Fruit fly (Drosophila melanogaster) whole organism, embryonic: Measurements from ENCODE around the gene Reg-2.

Experiments
- Awh ChIP-seq: fragments of 200-800 bp; sonication (Bioruptor generic); IDR thresholded peaks from 2 replicates; pipeline ENCODE4, ENCODE4 v1.3.6; 2022; ENCODE audit warnings: missing biosample characterization, missing genetic modification characterization
- CG10543 ChIP-seq: fragments of 200-800 bp; sonication (Bioruptor generic); optimal IDR thresholded peaks from 3 replicates; lab custom pipeline; 2017; ENCODE audit warnings: missing biosample characterization, mild to moderate bottlenecking, missing genetic modification characterization, moderate library complexity
- CG10979 ChIP-seq: fragments of 200-800 bp; sonication (Bioruptor generic); optimal IDR thresholded peaks from 2 replicates; lab custom pipeline; 2018; ENCODE audit warnings: missing biosample characterization, mild to moderate bottlenecking, missing genetic modification characterization, moderate library complexity
- CG11247 ChIP-seq: fragments of 200-800 bp; sonication (Bioruptor generic); IDR thresholded peaks from 2 replicates; pipeline ENCODE4 v1.3.6; 2022; ENCODE audit warnings: missing biosample characterization, missing genetic modification characterization
- CG12769 ChIP-seq: fragments of 200-800 bp; sonication (Bioruptor generic); optimal IDR thresholded peaks from 2 replicates; lab custom pipeline; 2019; ENCODE audit warnings: missing biosample characterization, mild to moderate bottlenecking, missing genetic modification characterization, moderate library complexity
- CG15696 ChIP-seq: fragments of 200-800 bp; sonication (Bioruptor generic); optimal IDR thresholded peaks from 2 replicates; lab custom pipeline; 2019; ENCODE audit warnings: missing biosample characterization, mild to moderate bottlenecking, missing genetic modification characterization, moderate library complexity
- CG16863 ChIP-seq: fragments of 200-800 bp; sonication (Bioruptor generic); optimal IDR thresholded peaks from 3 replicates; lab custom pipeline; 2016; ENCODE audit warnings: missing biosample characterization, missing genetic modification characterization
- CG18011 ChIP-seq: fragments of 200-800 bp; sonication (Bioruptor generic); optimal IDR thresholded peaks from 2 replicates; lab custom pipeline; 2017; ENCODE audit warnings: missing biosample characterization, missing genetic modification characterization, mild to moderate bottlenecking, moderate library complexity, missing genotype
- CG1832 ChIP-seq: fragments of 200-800 bp; sonication (Bioruptor generic); optimal IDR thresholded peaks from 2 replicates; lab custom pipeline; 2017; ENCODE audit warnings: missing biosample characterization, mild to moderate bottlenecking, missing genetic modification characterization, inconsistent platforms
- CG30403 ChIP-seq: fragments of 200-800 bp; sonication (Bioruptor generic); optimal IDR thresholded peaks from 3 replicates; lab custom pipeline; 2016; ENCODE audit warnings: missing biosample characterization, missing genetic modification characterization
- CG32767 ChIP-seq: fragments of 200-800 bp; sonication (Bioruptor generic); IDR thresholded peaks from 2 replicates; pipeline ENCODE4 v1.3.6; 2022; ENCODE audit warnings: missing biosample characterization, missing genetic modification characterization
- CG3726 ChIP-seq: fragments of 200-800 bp; sonication (Bioruptor generic); IDR thresholded peaks from 3 replicates; pipeline ENCODE4, ENCODE4 v1.3.6; 2022; ENCODE audit warnings: missing biosample characterization, missing genetic modification characterization
- CG3838 ChIP-seq: fragments of 200-800 bp; sonication (Bioruptor generic); optimal IDR thresholded peaks from 3 replicates; lab custom pipeline; 2016; ENCODE audit warnings: missing biosample characterization, missing genetic modification characterization
- CG6272 ChIP-seq: fragments of 200-800 bp; sonication (Bioruptor generic); IDR thresholded peaks from 2 replicates; pipeline ENCODE4 v1.3.6; 2022; ENCODE audit warnings: missing biosample characterization, missing genetic modification characterization
- CG6683 ChIP-seq: fragments of 200-800 bp; sonication (Bioruptor generic); optimal IDR thresholded peaks from 2 replicates; lab custom pipeline; 2017; ENCODE audit warnings: missing biosample characterization, mild to moderate bottlenecking, missing genetic modification characterization, missing genetic modification reagents
- CG6791 ChIP-seq: fragments of 200-800 bp; sonication (Bioruptor generic); IDR thresholded peaks from 3 replicates; pipeline ENCODE4 v1.3.6; 2022; ENCODE audit warnings: missing biosample characterization, missing genetic modification characterization; ENCODE audit not compliant: partially characterized antibody
- CG6854 ChIP-seq: fragments of 200-800 bp; sonication (Bioruptor generic); optimal IDR thresholded peaks from 3 replicates; lab custom pipeline; 2017; ENCODE audit warnings: missing biosample characterization, mild to moderate bottlenecking, missing genetic modification characterization
- CG7372 ChIP-seq: fragments of 200-800 bp; sonication (Bioruptor generic); IDR thresholded peaks from 2 replicates; pipeline ENCODE4 v1.3.6; 2022; ENCODE audit warnings: missing biosample characterization, missing genetic modification characterization
- CG7786 ChIP-seq: fragments of 200-800 bp; sonication (Bioruptor generic); optimal IDR thresholded peaks from 2 replicates; lab custom pipeline; 2016; ENCODE audit warnings: missing biosample characterization, missing genetic modification characterization
- CG8089 ChIP-seq: fragments of 200-800 bp; sonication (Bioruptor generic); optimal IDR thresholded peaks from 3 replicates; lab custom pipeline; 2016; ENCODE audit warnings: missing biosample characterization, missing genetic modification characterization
- CG8290 ChIP-seq, 3 experiments: fragments of 200-800 bp; sonication (Bioruptor generic); optimal IDR thresholded peaks; 2 replicates each; lab custom pipeline; 2016 to 2019; ENCODE audit warnings: missing biosample characterization in 3 of 3, missing genetic modification characterization in 3 of 3, mild to moderate bottlenecking in 2 of 3, moderate library complexity in 1 of 3
- CG9437 ChIP-seq: fragments of 200-800 bp; sonication (Bioruptor generic); optimal IDR thresholded peaks from 2 replicates; lab custom pipeline; 2018; ENCODE audit warnings: missing biosample characterization, mild to moderate bottlenecking, missing genetic modification characterization
- CG9727 ChIP-seq: fragments of 200-800 bp; sonication (Bioruptor generic); optimal IDR thresholded peaks from 3 replicates; lab custom pipeline; 2017; ENCODE audit warnings: missing biosample characterization, mild to moderate bottlenecking, missing genetic modification characterization
- Dll ChIP-seq: fragments of 200-800 bp; sonication (Bioruptor generic); IDR thresholded peaks from 4 replicates; pipeline ENCODE4 v1.3.6; 2022; ENCODE audit warnings: missing biosample characterization, missing genetic modification characterization; ENCODE audit not compliant: partially characterized antibody
- Elba2 ChIP-seq: fragments of 200-800 bp; sonication (Bioruptor generic); optimal IDR thresholded peaks from 3 replicates; lab custom pipeline; 2016; ENCODE audit warnings: missing biosample characterization, missing genetic modification characterization
- Fer1 ChIP-seq: fragments of 200-800 bp; sonication (Bioruptor generic); optimal IDR thresholded peaks from 2 replicates; lab custom pipeline; 2017; ENCODE audit warnings: missing biosample characterization, mild to moderate bottlenecking, missing genetic modification characterization
- Hey ChIP-seq: fragments of 200-800 bp; sonication (Bioruptor generic); optimal IDR thresholded peaks from 3 replicates; lab custom pipeline; 2018; ENCODE audit warnings: missing biosample characterization, mild to moderate bottlenecking, missing genetic modification characterization
- HmgZ ChIP-seq: fragments of 200-800 bp; sonication (Bioruptor generic); optimal IDR thresholded peaks from 2 replicates; lab custom pipeline; 2018; ENCODE audit warnings: missing biosample characterization, mild to moderate bottlenecking, missing genetic modification characterization
- Hr3 ChIP-seq: fragments of 200-800 bp; sonication (Bioruptor generic); optimal IDR thresholded peaks from 3 replicates; lab custom pipeline; 2016; ENCODE audit warnings: missing biosample characterization, missing genetic modification characterization
- Hr39 ChIP-seq: fragments of >200 bp; optimal IDR thresholded peaks from 2 replicates; lab custom pipeline; 2017
- Lim3 ChIP-seq: fragments of 200-800 bp; sonication (Bioruptor generic); IDR thresholded peaks from 2 replicates; pipeline ENCODE4 v1.3.6; 2022; ENCODE audit warnings: missing biosample characterization, missing genetic modification characterization
- MBD-R2 ChIP-seq: fragments of 200-800 bp; sonication (Bioruptor generic); IDR thresholded peaks from 2 replicates; pipeline ENCODE4 v1.3.6; 2022; ENCODE audit warnings: missing biosample characterization, missing genetic modification characterization
- MESR4 ChIP-seq: fragments of 200-800 bp; sonication (Bioruptor generic); optimal IDR thresholded peaks from 2 replicates; lab custom pipeline; 2018; ENCODE audit warnings: missing biosample characterization, mild to moderate bottlenecking, missing genetic modification characterization, moderate library complexity
- Med ChIP-seq: fragments of 200-800 bp; sonication (Bioruptor generic); peaks from one replicate; lab custom pipeline; 2016; ENCODE audit warnings: missing biosample characterization, missing genetic modification characterization, mild to moderate bottlenecking, inconsistent platforms, moderate library complexity
- Meics ChIP-seq: fragments of 200-800 bp; sonication (Bioruptor generic); optimal IDR thresholded peaks from 2 replicates; lab custom pipeline; 2017; ENCODE audit warnings: missing biosample characterization, mild to moderate bottlenecking, missing genetic modification characterization
- Taf1 ChIP-seq: fragments of 200-800 bp; sonication (Bioruptor generic); IDR thresholded peaks from 2 replicates; pipeline ENCODE4 v1.3.6; 2022; ENCODE audit warnings: missing biosample characterization, missing genetic modification characterization
- ash1 ChIP-seq: fragments of 200-800 bp; sonication (Bioruptor generic); optimal IDR thresholded peaks from 2 replicates; lab custom pipeline; 2018; ENCODE audit warnings: missing biosample characterization, mild to moderate bottlenecking, missing genetic modification characterization
- bab2 ChIP-seq: fragments of 200-800 bp; sonication (Bioruptor generic); optimal IDR thresholded peaks from 2 replicates; lab custom pipeline; 2016; ENCODE audit warnings: missing biosample characterization, missing genetic modification characterization
- bowl ChIP-seq: fragments of 200-800 bp; sonication (Bioruptor generic); IDR thresholded peaks from 2 replicates; pipeline ENCODE4 v1.3.6; 2022; ENCODE audit warnings: missing biosample characterization, missing genetic modification characterization
- cwo ChIP-seq: fragments of 200-800 bp; sonication (Bioruptor generic); optimal IDR thresholded peaks from 3 replicates; lab custom pipeline; 2017; ENCODE audit warnings: missing biosample characterization, missing genetic modification characterization, mild to moderate bottlenecking, moderate library complexity, missing genetic modification reagents
- dpn ChIP-seq, 2 experiments: fragments of 200-800 bp; sonication (Bioruptor generic); optimal IDR thresholded peaks; 3 replicates each; lab custom pipeline; 2016; ENCODE audit warnings: missing biosample characterization in 2 of 2, missing genetic modification characterization in 2 of 2
- grau ChIP-seq: fragments of 200-800 bp; optimal IDR thresholded peaks from 3 replicates; lab custom pipeline; 2019; ENCODE audit warnings: missing biosample characterization, mild to moderate bottlenecking, missing genetic modification characterization, moderate library complexity
- jigr1 ChIP-seq: fragments of 200-800 bp; sonication (Bioruptor generic); IDR thresholded peaks from 3 replicates; pipeline ENCODE4 v1.3.6; 2022; ENCODE audit warnings: missing biosample characterization, missing genetic modification characterization
- pan ChIP-seq, 4 experiments: fragments of >200 bp in 3 of 4; fragments of 200-800 bp in 1 of 4; sonication (Bioruptor generic) in 1 of 4; optimal IDR thresholded peaks in 3 of 4; IDR thresholded peaks in 1 of 4; 2 replicates each; pipeline versions ENCODE4 v1.3.6 to Lab custom; 2017 to 2022; ENCODE audit warnings: missing biosample characterization in 2 of 4, missing genetic modification characterization in 2 of 4, mixed read lengths in 1 of 4
- sens-2 ChIP-seq: fragments of 200-800 bp; sonication (Bioruptor generic); IDR thresholded peaks from 2 replicates; pipeline ENCODE4 v1.3.6; 2022; ENCODE audit warnings: missing biosample characterization, missing genetic modification characterization
- sqz ChIP-seq: fragments of 200-800 bp; sonication (Bioruptor generic); optimal IDR thresholded peaks from 3 replicates; lab custom pipeline; 2018; ENCODE audit warnings: missing biosample characterization, mild to moderate bottlenecking, missing genetic modification characterization
- tgo ChIP-seq: fragments of 200-800 bp; sonication (Bioruptor generic); IDR thresholded peaks from 3 replicates; pipeline ENCODE4 v1.3.6; 2022; ENCODE audit warnings: missing biosample characterization, missing genetic modification characterization

Reg-2 gene

dm6 chr3L:633272-634254 lies 27.2 kb upstream of the Reg-2 start (continued):
- TF ChIP-seq CG9437: peak; percentile 75
- TF ChIP-seq sqz (GFP tag; lab: Kevin White, UChicago): peak; percentile 74
- peak; percentile 27 for TF ChIP-seq CG6683 (GFP tag; lab: Kevin White, UChicago)
- TF ChIP-seq CG9727 (GFP tag; lab: Kevin White, UChicago): peak; percentile 84
- no peak for TF ChIP-seq Elba2 (GFP tag; lab: Kevin White, UChicago)
- TF ChIP-seq CG6791 (GFP tag; lab: Robert Waterston, UW): no peak
- TF ChIP-seq tgo (GFP tag; lab: Robert Waterston, UW): peak; percentile 68
- no peak for TF ChIP-seq ash1 (GFP tag; lab: Kevin White, UChicago)
- TF ChIP-seq CG16863 (GFP tag; lab: Kevin White, UChicago): peak; percentile 86
- peak; percentile 74 for TF ChIP-seq jigr1
- TF ChIP-seq CG6854 (GFP tag; lab: Kevin White, UChicago): no peak
- TF ChIP-seq CG7372 (GFP tag; lab: Robert Waterston, UW): peak; percentile 64
- peak; percentile 38; the same call in 1 of the 2 replicates for TF ChIP-seq MBD-R2 (GFP tag; lab: Robert Waterston, UW)
- peak; percentile 50 for TF ChIP-seq CG8290 (GFP tag; optimal IDR thresholded peaks at IDR 0.05; lab: Kevin White, UChicago)
- peak; percentile 29 to 50 for TF ChIP-seq CG8290 (tag; optimal IDR thresholded peaks at IDR 0.05; lab: Kevin White, UChicago)
- TF ChIP-seq CG8089: peak; percentile 85
- peak; percentile 77; the same call in 1 of the 3 replicates for TF ChIP-seq CG3726 (GFP tag; lab: Robert Waterston, UW)
- TF ChIP-seq cwo (GFP tag; lab: Kevin White, UChicago): no peak
- TF ChIP-seq bowl (GFP tag; lab: Robert Waterston, UW): 0 out of 2 replicates have a peak, but pooled peaks have one; percentile 33
- peak; percentile 40 to 82 for TF ChIP-seq dpn (GFP tag; optimal IDR thresholded peaks at IDR 0.05; lab: Kevin White, UChicago)
- TF ChIP-seq grau: peak; percentile 79
- TF ChIP-seq CG11247 (GFP tag; lab: Robert Waterston, UW): peak; percentile 53; the same call in 1 of the 2 replicates
- peak; percentile 17 for TF ChIP-seq CG10543 (GFP tag; lab: Kevin White, UChicago)
- peak; percentile 83 for TF ChIP-seq Hr3 (GFP tag; lab: Kevin White, UChicago)
- TF ChIP-seq Hey (tag; lab: Kevin White, UChicago): no peak
- peak; percentile 94 for TF ChIP-seq Med (GFP tag; lab: Kevin White, UChicago)
- no peak for TF ChIP-seq Hr39 (lab: Kevin White, UChicago)
- peak; percentile 32 for TF ChIP-seq CG3838 (GFP tag; lab: Kevin White, UChicago)
- peak; percentile 89 for TF ChIP-seq bab2 (GFP tag; lab: Kevin White, UChicago)
- no peak for TF ChIP-seq pan (optimal IDR thresholded peaks at IDR 0.05; lab: Kevin White, UChicago)
- peak in 1 of 2 experiments; percentile 86 for TF ChIP-seq pan (GFP tag; optimal IDR thresholded peaks at IDR 0.05 in 1 of 2, IDR thresholded peaks at IDR 0.05 in 1 of 2)
- TF ChIP-seq Meics (GFP tag; lab: Kevin White, UChicago): peak; percentile 47
- TF ChIP-seq CG6272: peak; percentile 77
- TF ChIP-seq CG7786: peak; percentile 85
- no peak for TF ChIP-seq CG1832 (GFP tag; lab: Kevin White, UChicago)
- TF ChIP-seq sens-2: peak; percentile 83
- peak; percentile 77 for TF ChIP-seq CG32767
- TF ChIP-seq CG12769 (tag; lab: Kevin White, UChicago): peak; percentile 54
- no peak for TF ChIP-seq Dll
- peak; percentile 85 for TF ChIP-seq CG30403 (GFP tag; lab: Kevin White, UChicago)
- TF ChIP-seq Awh (GFP tag; lab: Robert Waterston, UW): peak; percentile 84
- peak; percentile 81 for TF ChIP-seq CG15696 (tag; lab: Kevin White, UChicago)
- 0 out of 2 replicates have a peak, but pooled peaks have one; percentile 24 for TF ChIP-seq Taf1 (GFP tag; lab: Robert Waterston, UW)
- peak; percentile 12 for TF ChIP-seq MESR4
- TF ChIP-seq CG18011 (GFP tag; lab: Kevin White, UChicago): peak; percentile 20
- TF ChIP-seq Fer1: peak; percentile 2
- peak; percentile 58; the same call in 1 of the 2 replicates for TF ChIP-seq Lim3 (GFP tag; lab: Robert Waterston, UW)
- peak; percentile 93 for TF ChIP-seq CG10979
- peak; percentile 24 for TF ChIP-seq HmgZ (tag; lab: Kevin White, UChicago)
